Fruit fly (Drosophila melanogaster): ENCODE results near the gene Cpr30B.

- TF ChIP-seq CG34367 (tag; optimal IDR thresholded peaks at IDR 0.05) (no peak), Snoo (tag; optimal IDR thresholded peaks at IDR 0.05) (no peak), CG15710 (tag; optimal IDR thresholded peaks at IDR 0.05) (no peak), Ets98B (GFP tag; IDR thresholded peaks at IDR 0.05) (no peak), CG17806 (tag; optimal IDR thresholded peaks at IDR 0.05) (no peak), CG9948 (tag; optimal IDR thresholded peaks at IDR 0.05) (no peak), fd96Ca (GFP tag; IDR thresholded peaks at IDR 0.05) (no peak), gl (tag; optimal IDR thresholded peaks at IDR 0.05) (no peak), rn (GFP tag; IDR thresholded peaks at IDR 0.05) (no peak), CG8159 (tag; optimal IDR thresholded peaks at IDR 0.05) (no peak), CG4496 (GFP tag; IDR thresholded peaks at IDR 0.05) (no peak), CG13204 (GFP tag; optimal IDR thresholded peaks at IDR 0.05) (no peak)
These were observed 43.8 kb upstream of the Cpr30B start for dm6 chr2L:9498985-9499249.

Data from whole organism, pupa.